Fruit fly (Drosophila melanogaster) Kc167 (cell line): Measurements from ENCODE around the gene Usp47.

Source experiments
- Myc ChIP-seq: fragments of >200 bp; optimal IDR thresholded peaks from 2 replicates; lab custom pipeline; 2017; ENCODE audit warnings: missing external identifiers
- Sin3A ChIP-seq: fragments of >200 bp; optimal IDR thresholded peaks from 2 replicates; lab custom pipeline; 2018; ENCODE audit warnings: missing external identifiers
- h ChIP-seq: fragments of >200 bp; optimal IDR thresholded peaks from 3 replicates; lab custom pipeline; 2018; ENCODE audit warnings: missing external identifiers
- insv ChIP-seq: fragments of >200 bp; optimal IDR thresholded peaks from 3 replicates; lab custom pipeline; 2018; ENCODE audit warnings: missing external identifiers
- psq ChIP-seq: fragments of >200 bp; optimal IDR thresholded peaks from 2 replicates; lab custom pipeline; 2017; ENCODE audit warnings: missing external identifiers
- ttk ChIP-seq: sonication (Bioruptor generic); optimal IDR thresholded peaks from 2 replicates; lab custom pipeline; 2017; ENCODE audit warnings: missing external identifiers

Usp47 gene

dm6 chr3L:5768532-5769497 is 16.0 kb downstream of the Usp47 start, which contains the start of the genes Ppat-Dpck and scny:
Gene Ppat-Dpck (minus strand): TSS chr3L:5768794.
Gene scny (plus strand): TSS chr3L:5769002.
- TF ChIP-seq Sin3A (no peak), h (lab: Kevin White, UChicago) (no peak), psq (lab: Kevin White, UChicago) (peak; percentile 65), Myc (lab: Kevin White, UChicago) (no peak)

DNA sequence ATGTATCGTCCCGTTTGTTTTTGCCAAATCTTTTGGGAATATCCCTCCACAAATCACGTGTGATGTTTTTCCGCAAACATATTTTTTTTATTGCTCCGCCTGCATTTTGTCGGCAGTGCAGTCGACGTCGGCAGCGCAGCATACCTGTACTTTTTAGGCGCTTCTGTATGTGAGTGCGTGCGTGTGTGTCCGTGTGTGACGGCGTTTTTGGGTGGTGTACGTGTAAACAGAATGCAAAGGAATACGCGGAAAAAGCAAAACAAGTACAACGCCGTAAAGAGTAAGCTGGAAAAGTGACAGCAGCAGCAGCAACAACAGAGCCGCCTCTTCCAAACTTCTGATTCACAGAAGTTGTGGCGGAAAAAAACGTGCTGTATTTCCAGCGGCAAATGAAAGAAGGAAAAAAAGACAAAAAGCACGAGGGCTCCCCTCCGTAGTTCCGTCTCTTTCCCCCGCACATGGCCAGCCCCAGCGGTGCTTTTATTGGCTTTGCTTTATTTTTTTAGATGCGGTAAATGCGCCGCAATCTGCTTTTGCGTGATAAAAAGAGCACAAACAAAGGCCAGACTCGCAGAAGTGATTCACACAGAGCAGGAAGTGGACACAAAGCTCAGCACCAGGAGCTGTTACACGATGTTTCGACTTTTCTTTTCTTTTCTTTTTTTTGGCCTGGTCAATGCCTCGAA is 17.5 kb downstream of the Usp47 start:
- no peak for TF ChIP-seq Myc (lab: Kevin White, UChicago)
- TF ChIP-seq ttk (lab: Kevin White, UChicago), result peak; percentile 24
- no peak for TF ChIP-seq psq (lab: Kevin White, UChicago)

- TF ChIP-seq psq (lab: Kevin White, UChicago), result no peak
- no peak for TF ChIP-seq Sin3A
- no peak for TF ChIP-seq h (lab: Kevin White, UChicago)
- TF ChIP-seq ttk (lab: Kevin White, UChicago), result no peak
- no peak for TF ChIP-seq Myc (lab: Kevin White, UChicago)
- no peak for TF ChIP-seq insv (lab: Kevin White, UChicago)
These were observed 18.1 kb downstream of the Usp47 start for dm6 chr3L:5770817-5771425.

- TF ChIP-seq h (lab: Kevin White, UChicago) (no peak), insv (lab: Kevin White, UChicago) (no peak), Sin3A (no peak), psq (lab: Kevin White, UChicago) (no peak), ttk (lab: Kevin White, UChicago) (no peak), Myc (lab: Kevin White, UChicago) (no peak)
These were observed 22.0 kb downstream of the Usp47 start for dm6 chr3L:5774782-5775181.

DNA sequence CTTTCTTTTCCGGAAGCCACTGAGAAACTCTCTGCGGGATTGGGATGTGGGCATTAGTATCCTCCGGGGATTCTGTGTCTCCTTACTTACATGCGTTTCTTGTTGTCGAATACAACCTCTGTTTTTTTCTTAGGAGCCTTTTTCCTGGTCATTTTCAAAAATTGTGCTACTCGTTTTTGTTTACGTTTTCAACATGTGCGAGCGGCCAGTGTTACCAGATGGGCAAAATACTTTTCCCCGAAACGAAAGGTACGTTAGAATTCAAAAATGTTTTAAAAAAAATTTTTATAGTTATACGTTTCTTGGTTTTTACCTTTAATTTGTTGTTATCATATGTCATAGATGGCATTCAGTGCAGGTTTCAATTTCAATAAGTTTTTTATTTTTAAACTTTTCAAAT is 24.3 kb downstream of the Usp47 start, which contains the start of gene vito:
TSS of gene vito (minus strand) at position 220 of the 400 bp plus-strand sequence.
- no peak for TF ChIP-seq insv (lab: Kevin White, UChicago)
- no peak for TF ChIP-seq Sin3A
- no peak for TF ChIP-seq psq (lab: Kevin White, UChicago)
- TF ChIP-seq ttk (lab: Kevin White, UChicago), result no peak
- TF ChIP-seq h (lab: Kevin White, UChicago), result no peak
- no peak for TF ChIP-seq Myc (lab: Kevin White, UChicago)

DNA sequence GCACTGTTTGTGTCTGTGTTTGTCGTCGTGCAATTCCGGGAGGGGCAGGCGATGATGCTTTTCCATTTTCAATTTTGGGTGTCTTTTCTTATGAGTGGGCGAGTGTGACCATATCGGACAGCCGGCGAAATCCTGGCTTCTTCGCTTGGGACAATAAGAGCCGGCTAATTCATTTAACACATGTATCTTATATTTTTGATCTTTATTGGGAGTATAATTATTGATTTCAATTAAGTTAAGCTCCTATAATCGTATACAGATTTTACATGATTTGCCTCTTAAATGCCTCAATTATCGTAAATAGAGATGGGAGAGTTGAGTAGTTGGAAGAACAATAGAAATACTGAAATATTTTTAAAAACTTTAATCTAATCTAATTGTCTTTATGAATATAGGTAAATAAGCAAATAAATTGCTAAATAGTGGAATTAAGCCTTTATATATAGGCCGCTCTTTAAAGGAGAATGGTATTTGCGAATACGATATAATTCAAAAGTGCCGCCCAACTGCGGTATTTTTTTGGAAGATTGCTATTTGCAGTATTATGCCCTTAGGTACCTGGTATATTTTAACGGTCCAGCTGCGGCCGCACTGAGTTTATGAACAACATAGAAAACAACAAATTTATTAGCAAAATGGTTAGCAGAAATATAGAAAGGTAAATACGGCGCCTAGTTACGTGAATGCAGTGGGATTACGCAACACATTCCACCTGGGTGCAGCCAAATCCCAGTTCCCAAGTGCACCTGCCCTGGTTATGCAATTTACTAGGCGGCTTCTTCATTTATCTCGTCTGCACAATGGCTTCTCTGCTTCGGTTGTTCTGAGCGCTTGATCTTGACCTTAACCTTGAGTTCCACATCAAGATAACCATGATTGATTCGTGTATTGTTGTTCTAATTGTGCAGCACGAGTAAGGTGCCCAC is 27.0 kb downstream of the Usp47 start, which contains the start of the genes Myt1, PGRP-LD and Pmi:
TSS of gene Myt1 (minus strand) at position 116 of the 926 bp plus-strand sequence.
TSS of gene PGRP-LD (plus strand) at position 576 of the 926 bp plus-strand sequence.
TSS of gene Pmi (plus strand) at position 576 of the 926 bp plus-strand sequence.
- TF ChIP-seq Myc (lab: Kevin White, UChicago) (no peak), h (lab: Kevin White, UChicago) (no peak)

DNA sequence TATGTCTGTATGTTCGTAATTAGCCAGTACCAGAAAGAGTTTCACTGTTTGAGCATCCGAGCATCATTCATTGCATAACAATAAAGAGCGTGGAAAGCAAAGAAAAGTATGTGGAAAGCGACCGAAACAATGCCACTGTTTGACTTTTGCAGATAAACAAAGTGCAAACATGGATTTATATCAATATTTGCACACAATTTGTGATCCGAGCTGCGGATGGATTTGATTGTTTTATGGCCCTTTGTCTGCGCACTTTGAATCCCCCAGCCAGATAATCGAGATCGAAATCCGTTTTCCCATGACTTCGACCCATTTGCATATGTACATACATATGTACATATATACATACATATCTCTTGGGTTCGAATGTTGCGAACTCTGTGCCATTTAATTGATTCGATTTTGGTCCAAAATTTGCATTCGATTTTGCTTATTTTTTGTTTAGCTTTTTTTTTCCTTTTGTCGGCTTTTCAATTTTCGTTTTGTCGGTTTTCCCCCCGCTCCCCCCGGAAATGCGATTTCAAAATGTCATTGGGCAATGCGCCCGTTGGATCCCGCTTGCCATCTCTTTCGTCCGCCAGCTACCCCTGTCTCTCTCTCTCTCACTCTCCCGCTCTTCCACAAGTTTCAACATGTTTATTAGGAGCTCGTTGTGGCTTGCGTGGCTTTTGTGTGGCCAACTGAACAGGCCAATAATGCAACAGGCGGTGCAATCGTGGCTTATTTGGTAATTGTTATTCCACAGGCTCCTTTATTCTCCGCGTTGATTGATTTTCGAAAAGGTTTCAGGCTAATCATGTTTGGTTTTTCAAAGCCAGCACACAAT is 32.7 kb downstream of the Usp47 start:
- no peak for TF ChIP-seq h (lab: Kevin White, UChicago)

- TF ChIP-seq Myc (lab: Kevin White, UChicago) (no peak), psq (lab: Kevin White, UChicago) (no peak), ttk (lab: Kevin White, UChicago) (no peak), h (lab: Kevin White, UChicago) (no peak), Sin3A (no peak), insv (lab: Kevin White, UChicago) (no peak)
These were observed 33.8 kb downstream of the Usp47 start, which contains the start of gene Cralbp for dm6 chr3L:5786604-5787003. Gene Cralbp (minus strand): TSS chr3L:5786718.

dm6 chr3L:5787476-5787875 is 34.7 kb downstream of the Usp47 start:
- TF ChIP-seq ttk (lab: Kevin White, UChicago), result no peak
- no peak for TF ChIP-seq Myc (lab: Kevin White, UChicago)
- no peak for TF ChIP-seq psq (lab: Kevin White, UChicago)
- no peak for TF ChIP-seq insv (lab: Kevin White, UChicago)
- TF ChIP-seq Sin3A, result no peak
- TF ChIP-seq h (lab: Kevin White, UChicago), result no peak

DNA sequence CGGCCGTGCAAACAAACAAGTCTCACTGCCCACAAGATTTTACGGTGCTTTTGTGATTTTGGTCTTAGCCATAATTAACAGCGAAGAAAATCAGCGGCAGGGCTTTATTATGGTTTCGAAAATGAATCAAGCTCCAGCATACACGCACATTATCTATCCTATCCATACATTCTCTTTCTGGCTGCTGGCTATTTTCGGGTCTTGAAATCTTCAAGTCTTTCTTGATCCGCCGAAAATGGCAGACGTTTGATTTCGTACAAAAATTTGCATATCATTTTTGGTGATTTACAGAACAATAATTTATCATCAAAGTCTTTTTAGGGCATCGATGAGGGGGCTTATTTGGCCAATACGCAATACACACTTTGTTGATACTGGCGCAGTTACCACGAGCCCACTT is 36.0 kb downstream of the Usp47 start:
- TF ChIP-seq h (lab: Kevin White, UChicago) (no peak), psq (lab: Kevin White, UChicago) (no peak), Sin3A (no peak), ttk (lab: Kevin White, UChicago) (no peak), Myc (lab: Kevin White, UChicago) (no peak), insv (lab: Kevin White, UChicago) (no peak)
